Fruit fly (Drosophila melanogaster) whole organism, embryonic: ENCODE data around the gene CG7304.

Experiments used
- Antp ChIP-seq: fragments of 200-800 bp; sonication (Bioruptor generic); optimal IDR thresholded peaks from 3 replicates; lab custom pipeline; 2016; ENCODE audit warnings: missing biosample characterization, missing genetic modification characterization
- C15 ChIP-seq: fragments of 200-800 bp; sonication (Bioruptor generic); IDR thresholded peaks from 3 replicates; pipeline ENCODE4 v1.3.6; 2022; ENCODE audit warnings: missing biosample characterization, missing genetic modification characterization
- CG10431 ChIP-seq: fragments of 200-800 bp; sonication (Bioruptor generic); optimal IDR thresholded peaks from 3 replicates; lab custom pipeline; 2018; ENCODE audit warnings: missing biosample characterization, mild to moderate bottlenecking, missing genetic modification characterization
- CG10543 ChIP-seq: fragments of 200-800 bp; sonication (Bioruptor generic); optimal IDR thresholded peaks from 3 replicates; lab custom pipeline; 2017; ENCODE audit warnings: missing biosample characterization, mild to moderate bottlenecking, missing genetic modification characterization, moderate library complexity
- CG11560 ChIP-seq: fragments of 200-800 bp; sonication (Bioruptor generic); IDR thresholded peaks from 3 replicates; pipeline ENCODE4 v1.3.6; 2022; ENCODE audit warnings: missing biosample characterization, missing genetic modification characterization
- CG14014 ChIP-seq: fragments of 200-800 bp; sonication (Bioruptor generic); IDR thresholded peaks from 2 replicates; pipeline ENCODE4 v1.3.6; 2022; ENCODE audit warnings: missing biosample characterization, missing genetic modification characterization
- CG14965 ChIP-seq: fragments of 200-800 bp; sonication (Bioruptor generic); optimal IDR thresholded peaks from 2 replicates; lab custom pipeline; 2016; ENCODE audit warnings: missing biosample characterization, missing genetic modification characterization, borderline replicate concordance
- CG1529 ChIP-seq: fragments of 200-800 bp; sonication (Bioruptor generic); optimal IDR thresholded peaks from 3 replicates; lab custom pipeline; 2018; ENCODE audit warnings: missing biosample characterization, missing genetic modification characterization
- CG18764 ChIP-seq: fragments of 200-800 bp; sonication (Bioruptor generic); optimal IDR thresholded peaks from 3 replicates; lab custom pipeline; 2016; ENCODE audit warnings: missing biosample characterization, missing genetic modification characterization
- CG2678 ChIP-seq: fragments of 200-800 bp; sonication (Bioruptor generic); optimal IDR thresholded peaks from 3 replicates; lab custom pipeline; 2019; ENCODE audit warnings: missing biosample characterization, mild to moderate bottlenecking, missing genetic modification characterization, moderate library complexity
- CG2889 ChIP-seq: fragments of 200-800 bp; sonication (Bioruptor generic); IDR thresholded peaks from 3 replicates; pipeline ENCODE4 v1.3.6; 2022; ENCODE audit warnings: missing biosample characterization, missing genetic modification characterization
- CG9727 ChIP-seq: fragments of 200-800 bp; sonication (Bioruptor generic); optimal IDR thresholded peaks from 3 replicates; lab custom pipeline; 2017; ENCODE audit warnings: missing biosample characterization, mild to moderate bottlenecking, missing genetic modification characterization
- D ChIP-seq, 2 experiments: fragments of 200-800 bp in 1 of 2; fragments of >200 bp in 1 of 2; sonication (Bioruptor generic) in 1 of 2; optimal IDR thresholded peaks; 2 replicates in 1 of 2; 3 replicates in 1 of 2; lab custom pipeline; 2017; ENCODE audit warnings: mild to moderate bottlenecking in 1 of 2, missing biosample characterization in 1 of 2, missing genetic modification characterization in 1 of 2, missing genetic modification reagents in 1 of 2
- GATAe ChIP-seq: fragments of 200-800 bp; sonication (Bioruptor generic); conservative IDR thresholded peaks from 2 replicates; pipeline ENCODE4 v1.3.6; 2022; ENCODE audit warnings: missing biosample characterization, missing genetic modification characterization
- H15 ChIP-seq: fragments of 200-800 bp; sonication (Bioruptor generic); IDR thresholded peaks from 3 replicates; pipeline ENCODE4 v1.3.6; 2022; ENCODE audit warnings: missing biosample characterization, missing genetic modification characterization
- Hr51 ChIP-seq, 2 experiments: fragments of 200-800 bp; sonication (Bioruptor generic); optimal IDR thresholded peaks; 2 replicates in 1 of 2; 3 replicates in 1 of 2; lab custom pipeline; 2016 to 2018; ENCODE audit warnings: missing biosample characterization in 2 of 2, missing genetic modification characterization in 2 of 2, mild to moderate bottlenecking in 1 of 2, moderate library complexity in 1 of 2
- Lhr ChIP-seq: fragments of 200-800 bp; sonication (Bioruptor generic); optimal IDR thresholded peaks from 3 replicates; lab custom pipeline; 2017; ENCODE audit warnings: mild to moderate bottlenecking, missing biosample characterization, missing genetic modification reagents, missing genetic modification characterization
- Mad ChIP-seq: fragments of 200-800 bp; sonication (Bioruptor generic); optimal IDR thresholded peaks from 2 replicates; lab custom pipeline; 2016; ENCODE audit warnings: missing biosample characterization, missing genetic modification characterization
- Oli ChIP-seq: fragments of 200-800 bp; sonication (Bioruptor generic); optimal IDR thresholded peaks from 2 replicates; lab custom pipeline; 2018; ENCODE audit warnings: missing biosample characterization, mild to moderate bottlenecking, missing genetic modification characterization, moderate library complexity
- Ptx1 ChIP-seq: fragments of 200-800 bp; sonication (Bioruptor generic); IDR thresholded peaks from 2 replicates; pipeline ENCODE4 v1.3.6; 2022; ENCODE audit warnings: missing biosample characterization, missing genetic modification characterization
- Rfx ChIP-seq: fragments of 200-800 bp; sonication (Bioruptor generic); IDR thresholded peaks from 2 replicates; pipeline ENCODE4 v1.3.6; 2022; ENCODE audit warnings: missing biosample characterization, missing genetic modification characterization
- TFAM ChIP-seq: fragments of 200-800 bp; sonication (Bioruptor generic); optimal IDR thresholded peaks from 2 replicates; lab custom pipeline; 2017; ENCODE audit warnings: missing biosample characterization, missing genetic modification characterization, inconsistent platforms
- Vsx1 ChIP-seq: fragments of 200-800 bp; sonication (Bioruptor generic); optimal IDR thresholded peaks from 2 replicates; lab custom pipeline; 2017; ENCODE audit warnings: missing biosample characterization, mild to moderate bottlenecking, missing genetic modification characterization, missing genetic modification reagents
- Xbp1 ChIP-seq: fragments of 200-800 bp; sonication (Bioruptor generic); optimal IDR thresholded peaks from 3 replicates; lab custom pipeline; 2016; ENCODE audit warnings: missing biosample characterization, mild to moderate bottlenecking, missing genetic modification characterization
- btn ChIP-seq: fragments of 200-800 bp; sonication (Bioruptor generic); optimal IDR thresholded peaks from 2 replicates; lab custom pipeline; 2016; ENCODE audit warnings: missing biosample characterization, missing genetic modification characterization
- dm ChIP-seq: fragments of 200-800 bp; sonication (Bioruptor generic); optimal IDR thresholded peaks from 3 replicates; lab custom pipeline; 2016; ENCODE audit warnings: missing biosample characterization, missing genetic modification characterization
- ems ChIP-seq: fragments of 200-800 bp; sonication (Bioruptor generic); optimal IDR thresholded peaks from 3 replicates; lab custom pipeline; 2016; ENCODE audit warnings: missing biosample characterization, missing genetic modification characterization
- en ChIP-seq: fragments of 200-800 bp; sonication (Bioruptor generic); optimal IDR thresholded peaks from 2 replicates; lab custom pipeline; 2016; ENCODE audit warnings: missing biosample characterization, missing genetic modification characterization
- esg ChIP-seq: fragments of 200-800 bp; sonication (Bioruptor generic); conservative IDR thresholded peaks from 2 replicates; pipeline ENCODE4 v1.3.6; 2022; ENCODE audit warnings: missing biosample characterization, missing genetic modification characterization
- exex ChIP-seq: fragments of 200-800 bp; sonication (Bioruptor generic); optimal IDR thresholded peaks from 4 replicates; lab custom pipeline; 2018; ENCODE audit warnings: missing biosample characterization, mild to moderate bottlenecking, missing genetic modification characterization, moderate library complexity
- grau ChIP-seq: fragments of 200-800 bp; optimal IDR thresholded peaks from 3 replicates; lab custom pipeline; 2019; ENCODE audit warnings: missing biosample characterization, mild to moderate bottlenecking, missing genetic modification characterization, moderate library complexity
- mirr ChIP-seq: fragments of 200-800 bp; sonication (Bioruptor generic); optimal IDR thresholded peaks from 3 replicates; lab custom pipeline; 2018; ENCODE audit warnings: missing biosample characterization, mild to moderate bottlenecking, missing genetic modification characterization
- p53 ChIP-seq: fragments of 200-800 bp; sonication (Bioruptor generic); optimal IDR thresholded peaks from 2 replicates; lab custom pipeline; 2016; ENCODE audit warnings: missing biosample characterization, missing genetic modification characterization
- pita ChIP-seq: fragments of 200-800 bp; sonication (Bioruptor generic); optimal IDR thresholded peaks from 2 replicates; lab custom pipeline; 2017; ENCODE audit warnings: missing biosample characterization, mild to moderate bottlenecking, missing genetic modification characterization
- row ChIP-seq: fragments of 200-800 bp; sonication (Bioruptor generic); IDR thresholded peaks from 3 replicates; pipeline ENCODE4 v1.3.6; 2022; ENCODE audit warnings: missing biosample characterization, missing genetic modification characterization
- sc ChIP-seq, 3 experiments: fragments of >200 bp in 2 of 3; fragments of 200-800 bp in 1 of 3; sonication (Bioruptor generic) in 1 of 3; optimal IDR thresholded peaks; 2 replicates in 2 of 3; 3 replicates in 1 of 3; lab custom pipeline; 2017; ENCODE audit warnings: mild to moderate bottlenecking in 1 of 3, missing biosample characterization in 1 of 3, missing genetic modification characterization in 1 of 3, missing genetic modification reagents in 1 of 3
- sens ChIP-seq: fragments of 200-800 bp; sonication (Bioruptor generic); peaks from one replicate; lab custom pipeline; 2016; ENCODE audit warnings: missing biosample characterization, missing genetic modification characterization
- sug ChIP-seq: fragments of 200-800 bp; optimal IDR thresholded peaks from 2 replicates; lab custom pipeline; 2019; ENCODE audit warnings: missing biosample characterization, mild to moderate bottlenecking, missing genetic modification characterization, moderate library complexity
- toy ChIP-seq: fragments of 200-800 bp; sonication (Bioruptor generic); IDR thresholded peaks from 2 replicates; pipeline ENCODE4 v1.3.6; 2022; ENCODE audit warnings: missing biosample characterization, missing genetic modification characterization
- trh ChIP-seq: fragments of 200-800 bp; sonication (Bioruptor generic); optimal IDR thresholded peaks from 2 replicates; lab custom pipeline; 2016; ENCODE audit warnings: missing biosample characterization, missing genetic modification characterization
- vvl ChIP-seq: fragments of 200-800 bp; sonication (Bioruptor generic); IDR thresholded peaks from 2 replicates; pipeline ENCODE4 v1.3.6; 2022; ENCODE audit warnings: missing biosample characterization, missing genetic modification characterization
- wdn ChIP-seq: fragments of 200-800 bp; sonication (Bioruptor generic); IDR thresholded peaks from 2 replicates; pipeline ENCODE4 v1.3.6; 2022; ENCODE audit warnings: missing biosample characterization, missing genetic modification characterization

CG7304 gene

DNA sequence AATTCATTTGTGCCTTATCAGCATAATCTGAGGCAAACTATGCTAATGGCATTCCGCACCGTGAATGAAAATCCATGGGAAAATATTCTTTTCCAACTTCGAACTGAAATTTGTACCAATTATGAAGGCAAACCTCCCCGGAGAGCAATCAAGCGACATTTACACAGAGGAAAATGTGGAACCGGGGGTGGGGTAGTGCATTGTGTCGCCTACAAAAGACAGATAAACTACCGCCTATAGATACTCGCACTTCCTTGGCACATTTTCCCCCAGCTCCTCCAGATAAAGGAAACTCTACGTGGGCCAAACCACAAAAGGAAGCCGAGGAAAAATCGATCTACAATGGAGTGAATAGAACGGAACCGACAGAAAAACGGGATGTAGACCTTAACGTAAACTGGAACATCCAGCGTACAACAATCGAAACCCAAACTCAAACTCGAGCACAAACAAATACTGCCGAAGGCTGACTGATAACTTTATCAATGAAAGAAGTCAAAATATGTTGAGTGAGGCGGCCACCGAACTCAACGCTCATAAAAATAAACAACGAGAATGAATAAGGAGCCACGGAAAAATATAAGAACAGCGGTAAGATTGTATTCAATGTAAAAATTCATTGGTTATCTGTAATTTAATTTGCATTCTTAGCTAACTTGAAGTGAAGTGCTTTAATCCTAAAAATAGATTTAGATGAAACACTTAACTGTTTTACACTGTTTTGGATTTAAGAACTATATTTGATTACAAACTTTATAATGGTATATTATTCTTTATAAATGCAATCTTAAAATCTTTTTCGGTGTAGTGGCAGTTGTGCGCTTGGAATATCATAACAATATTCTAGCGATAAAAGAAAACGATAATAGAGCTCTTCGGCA is 11.4 kb downstream of the CG7304 start (continued):
- TF ChIP-seq Hr51 (GFP tag; optimal IDR thresholded peaks at IDR 0.05; lab: Kevin White, UChicago) (peak in 1 of 2 experiments; percentile 51), H15 (GFP tag; lab: Robert Waterston, UW) (no peak), en (GFP tag; lab: Kevin White, UChicago) (no peak), CG10431 (GFP tag; lab: Kevin White, UChicago) (no peak), Mad (GFP tag; lab: Kevin White, UChicago) (no peak), TFAM (GFP tag; lab: Kevin White, UChicago) (no peak), wdn (GFP tag; lab: Robert Waterston, UW) (0 out of 2 replicates have a peak, but pooled peaks have one; percentile 10), Oli (tag; lab: Kevin White, UChicago) (peak; percentile 33), CG2678 (tag; lab: Kevin White, UChicago) (peak; percentile 77), toy (GFP tag; lab: Robert Waterston, UW) (no peak), Lhr (no peak), CG14965 (GFP tag; lab: Kevin White, UChicago) (no peak), CG18764 (GFP tag; lab: Kevin White, UChicago) (peak; percentile 37), Ptx1 (GFP tag; lab: Robert Waterston, UW) (peak; percentile 8; the same call in 1 of the 2 replicates), CG1529 (GFP tag; lab: Kevin White, UChicago) (no peak), CG11560 (no peak)

DNA sequence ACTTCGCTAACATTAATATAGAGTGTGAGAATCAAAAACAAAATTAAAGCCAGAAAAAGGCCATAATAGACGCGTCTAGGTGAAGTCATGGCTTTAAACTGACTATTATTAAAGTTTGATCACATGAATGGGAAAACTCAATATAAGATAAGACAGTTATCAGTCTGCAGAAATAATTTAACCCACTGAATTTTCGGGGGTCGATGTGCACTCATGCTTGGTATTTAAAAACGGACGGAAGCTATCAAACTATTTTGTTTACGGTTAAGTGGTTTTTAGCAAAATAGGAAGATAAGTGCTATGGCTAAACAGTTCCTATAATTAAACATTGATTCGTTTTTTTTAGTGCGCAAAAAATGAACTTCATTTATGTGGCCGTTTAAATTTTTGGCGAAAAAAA is 12.4 kb downstream of the CG7304 start, which contains the start of gene CG34451:
Gene CG34451, minus strand, starts transcription at position 101 of the 400 bp plus-strand sequence.
- 0 out of 3 replicates have a peak, but pooled peaks have one; percentile 6 for TF ChIP-seq row (GFP tag; lab: Robert Waterston, UW)
- no peak for TF ChIP-seq CG10543 (GFP tag; lab: Kevin White, UChicago)
- no peak for TF ChIP-seq trh
- TF ChIP-seq btn, result no peak
- TF ChIP-seq CG9727 (GFP tag; lab: Kevin White, UChicago), result no peak
- no peak for TF ChIP-seq CG14965 (GFP tag; lab: Kevin White, UChicago)
- TF ChIP-seq dm (GFP tag; lab: Kevin White, UChicago), result no peak
- no peak for TF ChIP-seq D (optimal IDR thresholded peaks at IDR 0.05; lab: Kevin White, UChicago)
- TF ChIP-seq D (GFP tag; optimal IDR thresholded peaks at IDR 0.05; lab: Kevin White, UChicago), result no peak
- TF ChIP-seq C15 (GFP tag; lab: Robert Waterston, UW), result no peak
- TF ChIP-seq sens (GFP tag; lab: Kevin White, UChicago), result peak; percentile 11
- TF ChIP-seq, all 482 proteins: peak for 2

DNA sequence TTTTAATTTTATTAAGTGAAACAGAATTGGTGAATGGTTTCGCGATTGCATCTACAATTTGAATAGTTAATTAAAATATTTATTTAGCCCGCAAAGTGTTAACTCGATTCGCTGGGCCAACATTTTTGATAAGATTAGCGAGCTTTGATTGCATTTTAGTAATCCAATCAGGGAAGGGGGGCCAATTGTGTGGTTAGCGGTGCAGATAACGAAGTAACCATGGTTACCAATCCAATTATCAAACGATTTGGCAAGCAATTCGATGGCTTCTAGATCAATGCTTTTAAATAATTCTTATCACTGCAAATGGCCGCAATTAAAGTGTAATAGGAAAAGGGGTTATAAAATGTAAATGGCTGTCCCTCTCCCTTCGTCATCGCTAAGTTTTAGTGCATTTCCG is 12.9 kb downstream of the CG7304 start:
- no peak for TF ChIP-seq CG2889 (GFP tag; lab: Robert Waterston, UW)
- no peak for TF ChIP-seq grau (tag; lab: Kevin White, UChicago)
- TF ChIP-seq Xbp1 (GFP tag; lab: Kevin White, UChicago), result no peak
- TF ChIP-seq Rfx, result peak; percentile 54; the same call in 1 of the 2 replicates
- no peak for TF ChIP-seq CG14014 (GFP tag; lab: Robert Waterston, UW)
- no peak for TF ChIP-seq esg (GFP tag; lab: Robert Waterston, UW)
- TF ChIP-seq Antp (GFP tag; lab: Kevin White, UChicago), result no peak
- TF ChIP-seq exex (tag; lab: Kevin White, UChicago), result peak; percentile 97
- no peak for TF ChIP-seq vvl (GFP tag; lab: Robert Waterston, UW)
- no peak for TF ChIP-seq row (GFP tag; lab: Robert Waterston, UW)
- TF ChIP-seq sc (optimal IDR thresholded peaks at IDR 0.05; lab: Kevin White, UChicago), result no peak
- no peak for TF ChIP-seq sc (GFP tag; optimal IDR thresholded peaks at IDR 0.05; lab: Kevin White, UChicago)
- TF ChIP-seq p53, result no peak
- TF ChIP-seq GATAe, result 0 out of 2 replicates have a peak, but pooled peaks have one; percentile 33
- no peak for TF ChIP-seq pita
- TF ChIP-seq ems, result no peak
- TF ChIP-seq sug (tag; lab: Kevin White, UChicago), result peak; percentile 35
- TF ChIP-seq Vsx1 (GFP tag; lab: Kevin White, UChicago), result peak; percentile 34
- TF ChIP-seq mirr, result peak; percentile 89
